Fruit fly (Drosophila melanogaster) whole organism, embryonic: ENCODE data around the gene ssp7.

ENCODE experiments used
- Aef1 ChIP-seq: fragments of 200-800 bp; sonication (Bioruptor generic); IDR thresholded peaks from 3 replicates; pipeline ENCODE4 v1.3.6; 2022; ENCODE audit warnings: missing biosample characterization, missing genetic modification characterization
- Antp ChIP-seq: fragments of 200-800 bp; sonication (Bioruptor generic); optimal IDR thresholded peaks from 3 replicates; lab custom pipeline; 2016; ENCODE audit warnings: missing biosample characterization, missing genetic modification characterization
- Atf3 ChIP-seq: fragments of 200-800 bp; sonication (Bioruptor generic); optimal IDR thresholded peaks from 3 replicates; lab custom pipeline; 2016; ENCODE audit warnings: missing biosample characterization, missing genetic modification characterization
- CG11247 ChIP-seq: fragments of 200-800 bp; sonication (Bioruptor generic); IDR thresholded peaks from 2 replicates; pipeline ENCODE4 v1.3.6; 2022; ENCODE audit warnings: missing biosample characterization, missing genetic modification characterization
- CG11723 ChIP-seq: fragments of 200-800 bp; sonication (Bioruptor generic); optimal IDR thresholded peaks from 2 replicates; lab custom pipeline; 2017; ENCODE audit warnings: missing biosample characterization, mild to moderate bottlenecking, missing genetic modification characterization
- CG12071 ChIP-seq: fragments of 200-800 bp; sonication (Bioruptor generic); optimal IDR thresholded peaks from 3 replicates; lab custom pipeline; 2018; ENCODE audit warnings: missing biosample characterization, mild to moderate bottlenecking, missing genetic modification characterization
- CG12299 ChIP-seq: fragments of 200-800 bp; sonication (Bioruptor generic); optimal IDR thresholded peaks from 2 replicates; lab custom pipeline; 2018; ENCODE audit warnings: missing biosample characterization, mild to moderate bottlenecking, missing genetic modification characterization
- CG14441 ChIP-seq: fragments of 200-800 bp; sonication (Bioruptor generic); IDR thresholded peaks from 2 replicates; pipeline ENCODE4 v1.3.6; 2022; ENCODE audit warnings: missing biosample characterization, missing genetic modification characterization
- CG15269 ChIP-seq: fragments of 200-800 bp; sonication (Bioruptor generic); optimal IDR thresholded peaks from 2 replicates; lab custom pipeline; 2018; ENCODE audit warnings: missing biosample characterization, mild to moderate bottlenecking, missing genetic modification characterization, moderate library complexity
- CG15479 ChIP-seq: fragments of 200-800 bp; sonication (Bioruptor generic); optimal IDR thresholded peaks from 3 replicates; lab custom pipeline; 2019; ENCODE audit warnings: missing biosample characterization, mild to moderate bottlenecking, missing genetic modification characterization, moderate library complexity
- CG1647 ChIP-seq: fragments of 200-800 bp; sonication (Bioruptor generic); optimal IDR thresholded peaks from 3 replicates; lab custom pipeline; 2016; ENCODE audit warnings: missing biosample characterization, missing genetic modification characterization
- CG18764 ChIP-seq: fragments of 200-800 bp; sonication (Bioruptor generic); optimal IDR thresholded peaks from 3 replicates; lab custom pipeline; 2016; ENCODE audit warnings: missing biosample characterization, missing genetic modification characterization
- CG2120 ChIP-seq: fragments of 200-800 bp; sonication (Bioruptor generic); optimal IDR thresholded peaks from 3 replicates; lab custom pipeline; 2016; ENCODE audit warnings: missing biosample characterization, missing genetic modification characterization
- CG34422 ChIP-seq: fragments of 200-800 bp; sonication (Bioruptor generic); IDR thresholded peaks from 3 replicates; pipeline ENCODE4 v1.3.6; 2022; ENCODE audit warnings: missing biosample characterization, missing genetic modification characterization
- CG4404 ChIP-seq: fragments of 200-800 bp; sonication (Bioruptor generic); IDR thresholded peaks from 2 replicates; pipeline ENCODE4 v1.3.6; 2022; ENCODE audit warnings: missing biosample characterization, missing genetic modification characterization
- CG6683 ChIP-seq: fragments of 200-800 bp; sonication (Bioruptor generic); optimal IDR thresholded peaks from 2 replicates; lab custom pipeline; 2017; ENCODE audit warnings: missing biosample characterization, mild to moderate bottlenecking, missing genetic modification characterization, missing genetic modification reagents
- CG7987 ChIP-seq: fragments of 200-800 bp; sonication (Bioruptor generic); optimal IDR thresholded peaks from 2 replicates; lab custom pipeline; 2018; ENCODE audit warnings: missing biosample characterization, mild to moderate bottlenecking, missing genetic modification characterization, moderate library complexity
- CG9797 ChIP-seq: fragments of 200-800 bp; sonication (Bioruptor generic); optimal IDR thresholded peaks from 3 replicates; lab custom pipeline; 2018; ENCODE audit warnings: missing biosample characterization, mild to moderate bottlenecking, missing genetic modification characterization
- CG9817 ChIP-seq: fragments of 200-800 bp; sonication (Bioruptor generic); optimal IDR thresholded peaks from 2 replicates; lab custom pipeline; 2018; ENCODE audit warnings: missing biosample characterization, mild to moderate bottlenecking, missing genetic modification characterization, moderate library complexity
- Chrac-16 ChIP-seq: fragments of 200-800 bp; sonication (Bioruptor generic); optimal IDR thresholded peaks from 3 replicates; lab custom pipeline; 2016; ENCODE audit warnings: missing biosample characterization, missing genetic modification characterization
- CrebB ChIP-seq: fragments of 200-800 bp; sonication (Bioruptor generic); optimal IDR thresholded peaks from 3 replicates; lab custom pipeline; 2018; ENCODE audit warnings: missing biosample characterization, mild to moderate bottlenecking, missing genetic modification characterization
- D ChIP-seq, 2 experiments: fragments of 200-800 bp in 1 of 2; fragments of >200 bp in 1 of 2; sonication (Bioruptor generic) in 1 of 2; optimal IDR thresholded peaks; 2 replicates in 1 of 2; 3 replicates in 1 of 2; lab custom pipeline; 2017; ENCODE audit warnings: mild to moderate bottlenecking in 1 of 2, missing biosample characterization in 1 of 2, missing genetic modification characterization in 1 of 2, missing genetic modification reagents in 1 of 2
- ERR ChIP-seq: fragments of 200-800 bp; sonication (Bioruptor generic); optimal IDR thresholded peaks from 2 replicates; lab custom pipeline; 2016; ENCODE audit warnings: missing biosample characterization, missing genetic modification characterization
- Fer2 ChIP-seq: fragments of 200-800 bp; sonication (Bioruptor generic); optimal IDR thresholded peaks from 2 replicates; lab custom pipeline; 2018; ENCODE audit warnings: missing biosample characterization, mild to moderate bottlenecking, missing genetic modification characterization, moderate library complexity
- H15 ChIP-seq: fragments of 200-800 bp; sonication (Bioruptor generic); IDR thresholded peaks from 3 replicates; pipeline ENCODE4 v1.3.6; 2022; ENCODE audit warnings: missing biosample characterization, missing genetic modification characterization
- HLH4C ChIP-seq: fragments of 200-800 bp; sonication (Bioruptor generic); IDR thresholded peaks from 3 replicates; pipeline ENCODE4 v1.3.6; 2022; ENCODE audit warnings: missing biosample characterization, missing genetic modification characterization; ENCODE audit not compliant: partially characterized antibody
- Hand ChIP-seq: fragments of 200-800 bp; sonication (Bioruptor generic); optimal IDR thresholded peaks from 2 replicates; lab custom pipeline; 2017; ENCODE audit warnings: mild to moderate bottlenecking, missing biosample characterization, missing genetic modification reagents, missing genetic modification characterization
- Hey ChIP-seq: fragments of 200-800 bp; sonication (Bioruptor generic); optimal IDR thresholded peaks from 3 replicates; lab custom pipeline; 2018; ENCODE audit warnings: missing biosample characterization, mild to moderate bottlenecking, missing genetic modification characterization
- HmgZ ChIP-seq: fragments of 200-800 bp; sonication (Bioruptor generic); optimal IDR thresholded peaks from 2 replicates; lab custom pipeline; 2018; ENCODE audit warnings: missing biosample characterization, mild to moderate bottlenecking, missing genetic modification characterization
- Hr51 ChIP-seq, 2 experiments: fragments of 200-800 bp; sonication (Bioruptor generic); optimal IDR thresholded peaks; 2 replicates in 1 of 2; 3 replicates in 1 of 2; lab custom pipeline; 2016 to 2018; ENCODE audit warnings: missing biosample characterization in 2 of 2, missing genetic modification characterization in 2 of 2, mild to moderate bottlenecking in 1 of 2, moderate library complexity in 1 of 2
- Oaz ChIP-seq: fragments of 200-800 bp; sonication (Bioruptor generic); IDR thresholded peaks from 2 replicates; pipeline ENCODE4 v1.3.6; 2022; ENCODE audit warnings: missing biosample characterization, missing genetic modification characterization
- Sox102F ChIP-seq: fragments of 200-800 bp; sonication (Bioruptor generic); optimal IDR thresholded peaks from 2 replicates; lab custom pipeline; 2018; ENCODE audit warnings: missing biosample characterization, mild to moderate bottlenecking, missing genetic modification characterization, moderate library complexity
- Sry-δ ChIP-seq: fragments of 200-800 bp; sonication (Bioruptor generic); optimal IDR thresholded peaks from 2 replicates; lab custom pipeline; 2016; ENCODE audit warnings: missing biosample characterization, missing genetic modification characterization
- ap ChIP-seq: fragments of 200-800 bp; sonication (Bioruptor generic); IDR thresholded peaks from 2 replicates; pipeline ENCODE4 v1.3.6; 2022; ENCODE audit warnings: missing biosample characterization, missing genetic modification characterization
- br ChIP-seq: fragments of >200 bp; optimal IDR thresholded peaks from 2 replicates; lab custom pipeline; 2017
- dmrt11E ChIP-seq: fragments of 200-800 bp; sonication (Bioruptor generic); optimal IDR thresholded peaks from 3 replicates; lab custom pipeline; 2018; ENCODE audit warnings: missing biosample characterization, mild to moderate bottlenecking, missing genetic modification characterization, moderate library complexity
- ems ChIP-seq: fragments of 200-800 bp; sonication (Bioruptor generic); optimal IDR thresholded peaks from 3 replicates; lab custom pipeline; 2016; ENCODE audit warnings: missing biosample characterization, missing genetic modification characterization
- esg ChIP-seq: fragments of 200-800 bp; sonication (Bioruptor generic); conservative IDR thresholded peaks from 2 replicates; pipeline ENCODE4 v1.3.6; 2022; ENCODE audit warnings: missing biosample characterization, missing genetic modification characterization
- fu2 ChIP-seq: fragments of 200-800 bp; sonication (Bioruptor generic); optimal IDR thresholded peaks from 2 replicates; lab custom pipeline; 2016; ENCODE audit warnings: missing biosample characterization, missing genetic modification characterization
- gcm ChIP-seq: fragments of 200-800 bp; sonication (Bioruptor generic); optimal IDR thresholded peaks from 2 replicates; lab custom pipeline; 2019; ENCODE audit warnings: missing biosample characterization, mild to moderate bottlenecking, missing genetic modification characterization, moderate library complexity
- klu ChIP-seq: fragments of 200-800 bp; sonication (Bioruptor generic); IDR thresholded peaks from 2 replicates; pipeline ENCODE4 v1.3.6; 2022; ENCODE audit warnings: missing biosample characterization, missing genetic modification characterization
- knrl ChIP-seq: fragments of 200-800 bp; sonication (Bioruptor generic); IDR thresholded peaks from 3 replicates; pipeline ENCODE4 v1.3.6; 2022; ENCODE audit warnings: missing biosample characterization, missing genetic modification characterization; ENCODE audit not compliant: partially characterized antibody
- otp ChIP-seq: fragments of 200-800 bp; sonication (Bioruptor generic); IDR thresholded peaks from 3 replicates; pipeline ENCODE4, ENCODE4 v1.3.6; 2022; ENCODE audit warnings: missing biosample characterization, missing genetic modification characterization
- p53 ChIP-seq: fragments of 200-800 bp; sonication (Bioruptor generic); optimal IDR thresholded peaks from 2 replicates; lab custom pipeline; 2016; ENCODE audit warnings: missing biosample characterization, missing genetic modification characterization
- schlank ChIP-seq: fragments of 200-800 bp; sonication (Bioruptor generic); optimal IDR thresholded peaks from 2 replicates; lab custom pipeline; 2018; ENCODE audit warnings: missing biosample characterization, mild to moderate bottlenecking, missing genetic modification characterization
- sim ChIP-seq: fragments of 200-800 bp; sonication (Bioruptor generic); IDR thresholded peaks from 2 replicates; pipeline ENCODE4 v1.3.6; 2022; ENCODE audit warnings: missing biosample characterization, missing genetic modification characterization
- slbo ChIP-seq: fragments of 200-800 bp; sonication (Bioruptor generic); IDR thresholded peaks from 2 replicates; pipeline ENCODE4 v1.3.6; 2022; ENCODE audit warnings: missing biosample characterization, missing genetic modification characterization
- tx ChIP-seq: fragments of 200-800 bp; sonication (Bioruptor generic); optimal IDR thresholded peaks from 2 replicates; lab custom pipeline; 2016; ENCODE audit warnings: missing biosample characterization, missing genetic modification characterization
- unpg ChIP-seq: fragments of 200-800 bp; sonication (Bioruptor generic); optimal IDR thresholded peaks from 3 replicates; lab custom pipeline; 2018; ENCODE audit warnings: missing biosample characterization, mild to moderate bottlenecking, missing genetic modification characterization, moderate library complexity
- zen2 ChIP-seq: fragments of 200-800 bp; sonication (Bioruptor generic); IDR thresholded peaks from 3 replicates; pipeline ENCODE4 v1.3.6; 2022; ENCODE audit warnings: missing biosample characterization, missing genetic modification characterization; ENCODE audit not compliant: partially characterized antibody

ssp7 gene

DNA sequence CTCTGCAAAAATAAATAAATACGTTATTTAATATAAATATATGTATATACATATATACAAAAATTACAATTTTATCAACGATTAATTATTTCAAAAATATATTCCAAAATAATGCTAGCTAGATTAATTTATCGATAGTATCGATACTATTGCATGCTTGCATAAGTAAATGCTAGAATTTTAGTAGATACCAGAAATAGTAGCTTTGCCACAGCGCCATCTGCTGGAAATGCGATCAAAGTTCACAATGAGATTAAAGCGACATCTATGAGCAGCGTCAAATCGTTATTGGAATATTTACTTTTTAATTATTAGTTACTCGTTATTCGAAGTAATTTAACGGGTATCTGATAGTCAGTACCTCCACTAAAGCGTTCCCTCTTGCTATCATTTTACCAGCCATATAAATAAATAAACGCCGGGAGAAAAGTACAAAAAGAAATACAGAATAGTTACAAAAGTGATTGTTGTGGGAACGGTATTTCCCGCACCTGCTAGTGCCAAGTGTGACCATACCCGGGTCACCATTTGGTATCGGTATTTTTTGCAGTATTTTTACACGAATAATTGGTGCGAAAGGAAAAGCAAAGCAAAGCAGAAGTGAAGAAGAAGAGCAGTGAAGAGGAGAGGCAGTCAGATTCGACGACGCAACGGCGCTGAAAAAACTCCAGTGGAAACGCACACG, 13.9 kb upstream of the ssp7 start, which contains the start of the genes rtv and Dlic (continued):
- TF ChIP-seq CG11723 (GFP tag; lab: Kevin White, UChicago) (no peak), p53 (no peak), HmgZ (tag; lab: Kevin White, UChicago) (no peak), esg (GFP tag; lab: Robert Waterston, UW) (no peak), CG2120 (GFP tag; lab: Kevin White, UChicago) (no peak), CG12071 (no peak), CG15269 (peak; percentile 17), gcm (GFP tag; lab: Kevin White, UChicago) (no peak), dmrt11E (tag; lab: Kevin White, UChicago) (no peak), Hey (tag; lab: Kevin White, UChicago) (no peak), Fer2 (tag; lab: Kevin White, UChicago) (no peak), CG9817 (tag; lab: Kevin White, UChicago) (peak; percentile 21), CG1647 (GFP tag; lab: Kevin White, UChicago) (peak; percentile 1), ems (GFP tag; lab: Kevin White, UChicago) (no peak), CG6683 (no peak), otp (GFP tag; lab: Robert Waterston, UW) (0 out of 3 replicates have a peak, but pooled peaks have one; percentile 13), CG11247 (GFP tag; lab: Robert Waterston, UW) (no peak; the same call in 1 of the 2 replicates), D (optimal IDR thresholded peaks at IDR 0.05; lab: Kevin White, UChicago) (no peak), D (GFP tag; optimal IDR thresholded peaks at IDR 0.05; lab: Kevin White, UChicago) (no peak), Aef1 (GFP tag; lab: Robert Waterston, UW) (no peak), br (lab: Kevin White, UChicago) (no peak), CG14441 (no peak), tx (GFP tag; lab: Kevin White, UChicago) (peak; percentile 0), unpg (peak; percentile 1), CrebB (tag; lab: Kevin White, UChicago) (no peak), ERR (GFP tag; lab: Kevin White, UChicago) (no peak), klu (GFP tag; lab: Robert Waterston, UW) (no peak), CG4404 (no peak), knrl (peak; percentile 74), Sry-δ (peak; percentile 43), CG18764 (GFP tag; lab: Kevin White, UChicago) (no peak), zen2 (GFP tag; lab: Robert Waterston, UW) (peak; percentile 22; the same call in 1 of the 3 replicates), Antp (GFP tag; lab: Kevin White, UChicago) (peak; percentile 41), CG15479 (GFP tag; lab: Kevin White, UChicago) (no peak), CG12299 (tag; lab: Kevin White, UChicago) (no peak), schlank (tag; lab: Kevin White, UChicago) (no peak), CG9797 (GFP tag; lab: Kevin White, UChicago) (peak; percentile 86), ap (GFP tag; lab: Robert Waterston, UW) (no peak), fu2 (GFP tag; lab: Kevin White, UChicago) (no peak), HLH4C (GFP tag; lab: Robert Waterston, UW) (peak; percentile 62), H15 (GFP tag; lab: Robert Waterston, UW) (no peak), CG7987 (GFP tag; lab: Kevin White, UChicago) (no peak), Chrac-16 (GFP tag; lab: Kevin White, UChicago) (no peak), Oaz (GFP tag; lab: Robert Waterston, UW) (no peak), Atf3 (peak; percentile 32), slbo (GFP tag; lab: Robert Waterston, UW) (peak; percentile 43; the same call in 1 of the 2 replicates), CG34422 (GFP tag; lab: Robert Waterston, UW) (no peak), Hand (GFP tag; lab: Kevin White, UChicago) (no peak), Sox102F (GFP tag; lab: Kevin White, UChicago) (peak; percentile 32), Hr51 (GFP tag; optimal IDR thresholded peaks at IDR 0.05; lab: Kevin White, UChicago) (no peak), sim (GFP tag; lab: Robert Waterston, UW) (no peak)
